Worm (Caenorhabditis elegans): ENCODE data around the gene K02E10.4.

K02E10.4 gene

DNA sequence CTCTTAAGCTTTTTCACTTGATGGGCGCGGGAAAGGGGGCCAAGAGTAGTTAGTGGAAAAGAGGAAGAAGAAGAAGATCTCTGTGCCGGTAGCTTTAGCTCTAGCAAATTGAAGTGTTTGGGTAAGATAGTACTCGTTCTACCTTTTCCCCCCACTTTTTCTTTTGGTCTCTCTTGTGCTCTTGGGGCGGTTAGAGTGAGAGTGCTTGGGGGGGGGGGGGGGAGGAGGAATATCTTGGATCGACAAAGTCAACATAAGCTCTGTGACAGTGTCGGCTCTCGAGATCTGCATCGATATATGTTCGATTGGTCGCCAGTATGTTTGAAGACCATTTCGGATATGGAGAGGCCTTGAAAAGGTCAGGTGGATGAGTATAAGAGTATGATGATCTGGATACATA is 23.3 kb upstream of the K02E10.4 start, which contains the start of gene fox-1:
fox-1 (minus strand) TSS at position 101 of the 400 bp plus-strand sequence.
- TF ChIP-seq him-1 (tag; optimal IDR thresholded peaks at IDR 0.05) (no peak), dao-5 (tag; optimal IDR thresholded peaks at IDR 0.05) (no peak)

- TF ChIP-seq dao-5 (tag; optimal IDR thresholded peaks at IDR 0.05), result no peak
- TF ChIP-seq him-1 (tag; optimal IDR thresholded peaks at IDR 0.05), result no peak
- no peak for TF ChIP-seq W03F9.2 (tag; optimal IDR thresholded peaks at IDR 0.05)
Observed at ce11 chrX:2461742-2462141, 21.3 kb upstream of the K02E10.4 start.

- TF ChIP-seq dao-5 (tag; optimal IDR thresholded peaks at IDR 0.05) (no peak), him-1 (tag; optimal IDR thresholded peaks at IDR 0.05) (no peak), W03F9.2 (tag; optimal IDR thresholded peaks at IDR 0.05) (no peak)
Observed at ce11 chrX:2464064-2464463, 19.0 kb upstream of the K02E10.4 start.

ce11 chrX:2471303-2471702 is 11.8 kb upstream of the K02E10.4 start, which contains the start of gene R04B3.1:
Gene R04B3.1, minus strand, starts transcription at chrX:2471403.
- TF ChIP-seq dao-5 (tag; optimal IDR thresholded peaks at IDR 0.05) (no peak), him-1 (tag; optimal IDR thresholded peaks at IDR 0.05) (no peak), W03F9.2 (tag; optimal IDR thresholded peaks at IDR 0.05) (no peak)

ce11 chrX:2473618-2474017 is 9.4 kb upstream of the K02E10.4 start, which contains the start of gene R04B3.2:
Gene R04B3.2, minus strand, starts transcription at chrX:2473718.
- TF ChIP-seq dao-5 (tag; optimal IDR thresholded peaks at IDR 0.05) (no peak), him-1 (tag; optimal IDR thresholded peaks at IDR 0.05) (no peak), W03F9.2 (tag; optimal IDR thresholded peaks at IDR 0.05) (no peak)

- TF ChIP-seq him-1 (tag; optimal IDR thresholded peaks at IDR 0.05) (no peak), dao-5 (tag; optimal IDR thresholded peaks at IDR 0.05) (no peak), W03F9.2 (tag; optimal IDR thresholded peaks at IDR 0.05) (no peak)
Observed at ce11 chrX:2475873-2476272, 7.2 kb upstream of the K02E10.4 start, which contains the start of gene R04B3.3. Gene R04B3.3, minus strand, starts transcription at chrX:2475973.

- TF ChIP-seq him-1 (tag; optimal IDR thresholded peaks at IDR 0.05) (no peak), dao-5 (tag; optimal IDR thresholded peaks at IDR 0.05) (no peak), W03F9.2 (tag; optimal IDR thresholded peaks at IDR 0.05) (no peak)
Observed at ce11 chrX:2478823-2479222, 4.2 kb upstream of the K02E10.4 start, which contains the start of gene K02E10.5. Gene K02E10.5, minus strand, starts transcription at chrX:2478923.

DNA sequence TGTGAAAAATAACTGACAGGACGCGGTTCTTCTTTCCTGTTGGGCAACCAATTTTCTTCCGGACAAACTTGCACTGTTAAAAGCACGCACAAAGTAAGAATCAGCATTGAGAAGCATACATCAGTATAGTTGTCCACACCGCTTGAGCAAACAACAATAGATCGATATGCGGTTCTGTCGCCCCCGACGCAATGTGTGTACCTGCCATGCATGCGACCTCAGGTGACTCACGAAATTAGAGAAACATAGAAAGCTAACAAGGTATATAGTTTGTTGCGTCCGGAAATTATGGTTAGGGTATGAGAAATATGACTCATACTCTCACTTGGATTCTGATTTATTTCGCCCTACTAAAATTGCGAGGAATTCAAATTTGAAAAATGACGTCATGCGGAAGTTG is 441 bp upstream of the K02E10.4 start, which contains the start of gene K02E10.6:
K02E10.6 (minus strand) TSS at position 149 of the 400 bp plus-strand sequence.
- TF ChIP-seq dao-5 (tag; optimal IDR thresholded peaks at IDR 0.05) (no peak), him-1 (tag; optimal IDR thresholded peaks at IDR 0.05) (no peak), W03F9.2 (tag; optimal IDR thresholded peaks at IDR 0.05) (no peak)

DNA sequence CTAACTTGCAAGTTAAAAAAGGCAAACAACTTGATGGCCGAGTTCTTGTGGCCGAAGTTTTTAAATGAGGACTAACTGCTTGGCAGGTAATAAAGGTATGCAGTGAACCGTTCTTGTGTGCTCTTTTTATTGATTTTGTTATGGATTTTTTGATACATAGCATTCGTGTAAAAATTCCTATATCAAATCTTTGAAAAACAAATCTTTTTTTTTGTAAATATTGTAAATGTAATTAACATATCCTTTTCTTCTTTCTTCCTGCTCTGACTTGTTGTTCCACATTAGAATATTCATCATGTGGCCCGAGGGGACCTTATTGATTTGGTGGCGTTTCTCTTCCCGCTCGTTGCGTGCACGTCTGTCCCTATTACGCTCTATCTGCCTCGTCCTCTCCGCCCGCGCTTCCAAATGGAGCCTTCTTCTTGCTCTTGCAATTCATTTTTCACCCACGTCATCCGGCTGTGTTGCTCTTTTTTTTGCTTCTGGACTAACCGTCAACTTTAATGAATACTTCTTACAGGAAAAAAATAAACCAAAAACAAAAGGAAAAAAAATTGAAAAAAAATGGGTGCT is 5.5 kb downstream of the K02E10.4 start, which contains the start of gene hid-1:
hid-1 (plus strand) TSS at position 523 of the 573 bp plus-strand sequence.
- TF ChIP-seq him-1 (tag; optimal IDR thresholded peaks at IDR 0.05), result peak; percentile 47
- TF ChIP-seq W03F9.2 (tag; optimal IDR thresholded peaks at IDR 0.05), result no peak

ce11 chrX:2493586-2494175 is 10.6 kb downstream of the K02E10.4 start:
- no peak for TF ChIP-seq him-1 (tag; optimal IDR thresholded peaks at IDR 0.05)
- TF ChIP-seq W03F9.2 (tag; optimal IDR thresholded peaks at IDR 0.05), result no peak
- TF ChIP-seq dao-5 (tag; optimal IDR thresholded peaks at IDR 0.05), result no peak

DNA sequence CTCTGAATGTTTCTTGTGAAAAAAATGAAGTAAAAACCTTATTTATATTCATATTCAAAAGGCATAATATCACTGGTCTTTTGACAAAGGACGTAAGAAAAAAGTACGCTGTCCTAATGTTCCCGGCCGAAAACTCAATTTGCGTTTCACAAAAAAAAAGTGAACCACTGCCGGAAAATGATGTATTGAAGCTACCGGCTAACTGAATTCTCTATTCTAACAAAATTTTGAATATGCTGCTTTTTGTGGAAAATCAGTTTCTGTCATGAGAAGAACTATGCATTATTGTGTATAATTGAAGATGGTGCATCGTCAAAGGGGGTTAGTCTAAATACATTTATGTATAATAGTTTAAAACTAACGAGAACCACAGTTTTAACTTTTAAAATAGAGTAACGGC is 11.2 kb downstream of the K02E10.4 start:
- TF ChIP-seq dao-5 (tag; optimal IDR thresholded peaks at IDR 0.05) (no peak), W03F9.2 (tag; optimal IDR thresholded peaks at IDR 0.05) (no peak), him-1 (tag; optimal IDR thresholded peaks at IDR 0.05) (no peak)

- TF ChIP-seq him-1 (tag; optimal IDR thresholded peaks at IDR 0.05), result no peak
- TF ChIP-seq W03F9.2 (tag; optimal IDR thresholded peaks at IDR 0.05), result no peak
- TF ChIP-seq dao-5 (tag; optimal IDR thresholded peaks at IDR 0.05), result no peak
Observed at ce11 chrX:2495865-2496314, 12.8 kb downstream of the K02E10.4 start, which contains the start of gene rabr-1. Gene rabr-1, plus strand, starts transcription at chrX:2496180.

DNA sequence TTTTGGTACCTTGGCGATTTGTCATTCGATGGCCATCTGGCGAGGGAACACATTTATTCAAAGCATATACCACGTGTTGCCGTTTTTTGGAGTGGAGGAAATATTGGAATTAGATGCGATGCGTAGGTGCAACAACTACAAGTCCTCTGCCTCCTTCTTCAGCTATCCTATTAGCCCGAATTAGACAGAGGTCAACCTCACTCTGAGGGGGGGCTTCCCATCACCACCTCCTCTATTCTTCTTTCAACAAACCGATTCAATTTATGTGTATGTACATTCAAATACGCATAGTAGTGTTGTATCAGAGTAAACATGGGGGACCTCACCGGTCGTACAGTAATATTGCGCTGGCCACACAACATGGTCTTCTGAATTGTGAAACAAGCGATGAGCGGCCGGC is 14.8 kb downstream of the K02E10.4 start:
- no peak for TF ChIP-seq dao-5 (tag; optimal IDR thresholded peaks at IDR 0.05)
- TF ChIP-seq him-1 (tag; optimal IDR thresholded peaks at IDR 0.05), result no peak
- TF ChIP-seq W03F9.2 (tag; optimal IDR thresholded peaks at IDR 0.05), result no peak

ce11 chrX:2506738-2507137 is 23.7 kb downstream of the K02E10.4 start:
- TF ChIP-seq dao-5 (tag; optimal IDR thresholded peaks at IDR 0.05) (no peak), him-1 (tag; optimal IDR thresholded peaks at IDR 0.05) (no peak), W03F9.2 (tag; optimal IDR thresholded peaks at IDR 0.05) (no peak)

Measured in whole organism, L4/young adult.